Worm (Caenorhabditis elegans) whole organism, young adult: ENCODE data around the gene best-6.

Source experiments
- Y95B8A.8 ChIP-seq: fragments of 200-800 bp; sonication (Bioruptor generic); IDR thresholded peaks from 2 replicates; pipeline ENCODE4 v1.3.6; 2022; ENCODE audit warnings: missing genetic modification reagents, missing genetic modification characterization, missing compliant biosample characterization
- hrde-1 ChIP-seq: sonication (generic microtip); optimal IDR thresholded peaks from 2 replicates; lab custom pipeline; 2016; ENCODE audit warnings: missing genetic modification characterization, mild to moderate bottlenecking, missing compliant biosample characterization, moderate library complexity, missing genotype, missing genetic modification reagents, borderline replicate concordance
- mxl-1 ChIP-seq: sonication (generic microtip); optimal IDR thresholded peaks from 2 replicates; lab custom pipeline; 2016; ENCODE audit warnings: missing genetic modification characterization, missing compliant biosample characterization

DNA sequence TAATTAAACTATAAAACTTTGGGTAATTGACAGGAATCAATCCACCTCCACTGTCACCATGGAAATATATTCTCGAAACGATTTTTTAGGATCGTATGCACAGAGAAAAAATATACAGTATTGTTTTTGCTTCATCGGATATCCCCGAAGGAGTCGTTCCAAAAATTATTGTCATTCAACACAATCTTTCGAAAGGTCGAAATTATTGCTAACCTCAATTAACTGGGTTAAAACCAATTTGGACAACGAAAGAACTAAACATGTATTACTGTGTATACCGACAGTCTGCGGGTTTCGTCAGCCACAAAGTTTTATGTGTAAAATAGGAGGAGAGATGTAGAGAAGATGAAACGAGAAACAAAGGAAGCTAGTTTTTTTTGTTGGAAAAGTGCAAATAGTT is 34.4 kb upstream of the best-6 start:
- TF ChIP-seq hrde-1 (tag; lab: Kevin White, UChicago): no peak
- no peak for TF ChIP-seq mxl-1 (tag; lab: Kevin White, UChicago)
- no peak for TF ChIP-seq Y95B8A.8 (GFP tag; lab: Robert Waterston, UW)
